Fruit fly (Drosophila melanogaster) whole organism, embryonic: ENCODE measurements around the gene CG4972.

Experiments
- Antp ChIP-seq: fragments of 200-800 bp; sonication (Bioruptor generic); optimal IDR thresholded peaks from 3 replicates; lab custom pipeline; 2016; ENCODE audit warnings: missing biosample characterization, missing genetic modification characterization
- Atf6 ChIP-seq: fragments of 200-800 bp; sonication (Bioruptor generic); IDR thresholded peaks from 2 replicates; pipeline ENCODE4 v1.3.6; 2022; ENCODE audit warnings: missing biosample characterization, missing genetic modification characterization
- C15 ChIP-seq: fragments of 200-800 bp; sonication (Bioruptor generic); IDR thresholded peaks from 3 replicates; pipeline ENCODE4 v1.3.6; 2022; ENCODE audit warnings: missing biosample characterization, missing genetic modification characterization
- CG10274 ChIP-seq: fragments of 200-800 bp; sonication (Bioruptor generic); optimal IDR thresholded peaks from 3 replicates; lab custom pipeline; 2017; ENCODE audit warnings: missing biosample characterization, mild to moderate bottlenecking, missing genetic modification characterization
- CG10462 ChIP-seq: fragments of 200-800 bp; sonication (Bioruptor generic); optimal IDR thresholded peaks from 2 replicates; lab custom pipeline; 2016; ENCODE audit warnings: missing biosample characterization, missing genetic modification characterization
- CG10565 ChIP-seq: fragments of 200-800 bp; sonication (Bioruptor generic); optimal IDR thresholded peaks from 3 replicates; lab custom pipeline; 2016; ENCODE audit warnings: missing biosample characterization, mild to moderate bottlenecking, missing genetic modification characterization
- CG10654 ChIP-seq: fragments of 200-800 bp; sonication (Bioruptor generic); optimal IDR thresholded peaks from 2 replicates; lab custom pipeline; 2016; ENCODE audit warnings: missing biosample characterization, missing genetic modification characterization
- CG13296 ChIP-seq: fragments of 200-800 bp; sonication (Bioruptor generic); optimal IDR thresholded peaks from 3 replicates; lab custom pipeline; 2018; ENCODE audit warnings: missing biosample characterization, mild to moderate bottlenecking, missing genetic modification characterization
- CG15601 ChIP-seq: fragments of 200-800 bp; sonication (Bioruptor generic); optimal IDR thresholded peaks from 3 replicates; lab custom pipeline; 2019; ENCODE audit warnings: missing biosample characterization, mild to moderate bottlenecking, missing genetic modification characterization, moderate library complexity
- CG17568 ChIP-seq: fragments of 200-800 bp; sonication (Bioruptor generic); optimal IDR thresholded peaks from 2 replicates; lab custom pipeline; 2018; ENCODE audit warnings: missing biosample characterization, mild to moderate bottlenecking, missing genetic modification characterization, moderate library complexity
- CG1832 ChIP-seq: fragments of 200-800 bp; sonication (Bioruptor generic); optimal IDR thresholded peaks from 2 replicates; lab custom pipeline; 2017; ENCODE audit warnings: missing biosample characterization, mild to moderate bottlenecking, missing genetic modification characterization, inconsistent platforms
- CG18476 ChIP-seq: fragments of 200-800 bp; sonication (Bioruptor generic); optimal IDR thresholded peaks from 2 replicates; lab custom pipeline; 2016; ENCODE audit warnings: missing biosample characterization, mild to moderate bottlenecking, missing genetic modification characterization
- CG18599 ChIP-seq: fragments of 200-800 bp; sonication (Bioruptor generic); optimal IDR thresholded peaks from 3 replicates; lab custom pipeline; 2017; ENCODE audit warnings: missing biosample characterization, missing genetic modification characterization, mild to moderate bottlenecking, moderate library complexity, missing genetic modification reagents
- CG18764 ChIP-seq: fragments of 200-800 bp; sonication (Bioruptor generic); optimal IDR thresholded peaks from 3 replicates; lab custom pipeline; 2016; ENCODE audit warnings: missing biosample characterization, missing genetic modification characterization
- CG2129 ChIP-seq: fragments of 200-800 bp; sonication (Bioruptor generic); IDR thresholded peaks from 2 replicates; pipeline ENCODE4 v1.3.6; 2022; ENCODE audit warnings: missing biosample characterization, missing genetic modification characterization; ENCODE audit not compliant: partially characterized antibody
- CG30403 ChIP-seq: fragments of 200-800 bp; sonication (Bioruptor generic); optimal IDR thresholded peaks from 3 replicates; lab custom pipeline; 2016; ENCODE audit warnings: missing biosample characterization, missing genetic modification characterization
- CG32532 ChIP-seq: fragments of 200-800 bp; sonication (Bioruptor generic); IDR thresholded peaks from 2 replicates; pipeline ENCODE4 v1.3.6; 2022; ENCODE audit warnings: missing biosample characterization, missing genetic modification characterization
- CG34422 ChIP-seq: fragments of 200-800 bp; sonication (Bioruptor generic); IDR thresholded peaks from 3 replicates; pipeline ENCODE4 v1.3.6; 2022; ENCODE audit warnings: missing biosample characterization, missing genetic modification characterization
- CG4854 ChIP-seq: fragments of 200-800 bp; sonication (Bioruptor generic); optimal IDR thresholded peaks from 2 replicates; lab custom pipeline; 2016; ENCODE audit warnings: missing biosample characterization, missing genetic modification characterization, inconsistent platforms
- CG6689 ChIP-seq: fragments of 200-800 bp; sonication (Bioruptor generic); IDR thresholded peaks from 2 replicates; pipeline ENCODE4 v1.3.6; 2022; ENCODE audit warnings: missing biosample characterization, missing genetic modification characterization
- CG6765 ChIP-seq: fragments of 200-800 bp; sonication (Bioruptor generic); optimal IDR thresholded peaks from 3 replicates; lab custom pipeline; 2017; ENCODE audit warnings: missing biosample characterization, mild to moderate bottlenecking, missing genetic modification characterization
- CG7357 ChIP-seq: fragments of 200-800 bp; sonication (Bioruptor generic); IDR thresholded peaks from 3 replicates; pipeline ENCODE4 v1.3.6; 2022; ENCODE audit warnings: missing biosample characterization, missing genetic modification characterization
- CG8765 ChIP-seq: fragments of 200-800 bp; sonication (Bioruptor generic); IDR thresholded peaks from 2 replicates; pipeline ENCODE4 v1.3.6; 2022; ENCODE audit warnings: missing biosample characterization, missing genetic modification characterization
- CG9609 ChIP-seq: fragments of 200-800 bp; sonication (Bioruptor generic); optimal IDR thresholded peaks from 3 replicates; lab custom pipeline; 2016; ENCODE audit warnings: missing biosample characterization, missing genetic modification characterization
- CG9797 ChIP-seq: fragments of 200-800 bp; sonication (Bioruptor generic); optimal IDR thresholded peaks from 3 replicates; lab custom pipeline; 2018; ENCODE audit warnings: missing biosample characterization, mild to moderate bottlenecking, missing genetic modification characterization
- CHES-1-like ChIP-seq: fragments of 200-800 bp; sonication (Bioruptor generic); optimal IDR thresholded peaks from 2 replicates; lab custom pipeline; 2016; ENCODE audit warnings: missing biosample characterization, missing genetic modification characterization
- Dll ChIP-seq: fragments of 200-800 bp; sonication (Bioruptor generic); IDR thresholded peaks from 4 replicates; pipeline ENCODE4 v1.3.6; 2022; ENCODE audit warnings: missing biosample characterization, missing genetic modification characterization; ENCODE audit not compliant: partially characterized antibody
- Drgx ChIP-seq: fragments of 200-800 bp; sonication (Bioruptor generic); IDR thresholded peaks from 2 replicates; pipeline ENCODE4 v1.3.6; 2022; ENCODE audit warnings: missing biosample characterization, missing genetic modification characterization
- E2f2 ChIP-seq: fragments of 200-800 bp; sonication (Bioruptor generic); IDR thresholded peaks from 2 replicates; pipeline ENCODE4 v1.3.6; 2022; ENCODE audit warnings: missing biosample characterization, missing genetic modification characterization
- Ets65A ChIP-seq: fragments of 200-800 bp; sonication (Bioruptor generic); peaks from one replicate; lab custom pipeline; 2016; ENCODE audit warnings: missing biosample characterization, missing genetic modification characterization
- Hand ChIP-seq: fragments of 200-800 bp; sonication (Bioruptor generic); optimal IDR thresholded peaks from 2 replicates; lab custom pipeline; 2017; ENCODE audit warnings: mild to moderate bottlenecking, missing biosample characterization, missing genetic modification reagents, missing genetic modification characterization
- HmgZ ChIP-seq: fragments of 200-800 bp; sonication (Bioruptor generic); optimal IDR thresholded peaks from 2 replicates; lab custom pipeline; 2018; ENCODE audit warnings: missing biosample characterization, mild to moderate bottlenecking, missing genetic modification characterization
- Med ChIP-seq: fragments of 200-800 bp; sonication (Bioruptor generic); peaks from one replicate; lab custom pipeline; 2016; ENCODE audit warnings: missing biosample characterization, missing genetic modification characterization, mild to moderate bottlenecking, inconsistent platforms, moderate library complexity
- Myb ChIP-seq: fragments of 200-800 bp; sonication (Bioruptor generic); optimal IDR thresholded peaks from 2 replicates; lab custom pipeline; 2016; ENCODE audit warnings: missing biosample characterization, missing genetic modification characterization
- Sin3A ChIP-seq: fragments of >200 bp; optimal IDR thresholded peaks from 2 replicates; lab custom pipeline; 2018
- Sox100B ChIP-seq: fragments of 200-800 bp; sonication (Bioruptor generic); optimal IDR thresholded peaks from 3 replicates; lab custom pipeline; 2018; ENCODE audit warnings: missing biosample characterization, mild to moderate bottlenecking, missing genetic modification characterization
- amos ChIP-seq: fragments of 200-800 bp; sonication (Bioruptor generic); IDR thresholded peaks from 2 replicates; pipeline ENCODE4 v1.3.6; 2022; ENCODE audit warnings: missing biosample characterization, missing genetic modification characterization; ENCODE audit not compliant: partially characterized antibody
- btn ChIP-seq: fragments of 200-800 bp; sonication (Bioruptor generic); optimal IDR thresholded peaks from 2 replicates; lab custom pipeline; 2016; ENCODE audit warnings: missing biosample characterization, missing genetic modification characterization
- crc ChIP-seq: fragments of 200-800 bp; sonication (Bioruptor generic); optimal IDR thresholded peaks from 2 replicates; lab custom pipeline; 2016; ENCODE audit warnings: missing biosample characterization, missing genetic modification characterization
- dati ChIP-seq: fragments of 200-800 bp; sonication (Bioruptor generic); IDR thresholded peaks from 2 replicates; pipeline ENCODE4 v1.3.6; 2022; ENCODE audit warnings: missing biosample characterization, missing genetic modification characterization
- dmrt99B ChIP-seq: fragments of 200-800 bp; sonication (Bioruptor generic); optimal IDR thresholded peaks from 2 replicates; lab custom pipeline; 2018; ENCODE audit warnings: missing biosample characterization, mild to moderate bottlenecking, missing genetic modification characterization, moderate library complexity
- jing ChIP-seq: fragments of 200-800 bp; sonication (Bioruptor generic); optimal IDR thresholded peaks from 2 replicates; lab custom pipeline; 2018; ENCODE audit warnings: missing biosample characterization, mild to moderate bottlenecking, missing genetic modification characterization
- phol ChIP-seq: fragments of 200-800 bp; sonication (Bioruptor generic); optimal IDR thresholded peaks from 3 replicates; lab custom pipeline; 2018; ENCODE audit warnings: missing biosample characterization, mild to moderate bottlenecking, missing genetic modification characterization, moderate library complexity
- pita ChIP-seq: fragments of 200-800 bp; sonication (Bioruptor generic); optimal IDR thresholded peaks from 2 replicates; lab custom pipeline; 2017; ENCODE audit warnings: missing biosample characterization, mild to moderate bottlenecking, missing genetic modification characterization
- sisA ChIP-seq: fragments of 200-800 bp; sonication (Bioruptor generic); IDR thresholded peaks from 2 replicates; pipeline ENCODE4 v1.3.6; 2022; ENCODE audit warnings: missing biosample characterization, missing genetic modification characterization
- slp2 ChIP-seq: fragments of 200-800 bp; sonication (Bioruptor generic); optimal IDR thresholded peaks from 2 replicates; lab custom pipeline; 2016; ENCODE audit warnings: missing biosample characterization, missing genetic modification characterization
- stc ChIP-seq: fragments of 200-800 bp; sonication (Bioruptor generic); IDR thresholded peaks from 2 replicates; pipeline ENCODE4 v1.3.6; 2022; ENCODE audit warnings: missing biosample characterization, missing genetic modification characterization
- sug ChIP-seq: fragments of 200-800 bp; optimal IDR thresholded peaks from 2 replicates; lab custom pipeline; 2019; ENCODE audit warnings: missing biosample characterization, mild to moderate bottlenecking, missing genetic modification characterization, moderate library complexity
- toy ChIP-seq: fragments of 200-800 bp; sonication (Bioruptor generic); IDR thresholded peaks from 2 replicates; pipeline ENCODE4 v1.3.6; 2022; ENCODE audit warnings: missing biosample characterization, missing genetic modification characterization
- zf30C ChIP-seq: fragments of 200-800 bp; sonication (Bioruptor generic); optimal IDR thresholded peaks from 3 replicates; lab custom pipeline; 2018; ENCODE audit warnings: missing biosample characterization, mild to moderate bottlenecking, missing genetic modification characterization

CG4972 gene

DNA sequence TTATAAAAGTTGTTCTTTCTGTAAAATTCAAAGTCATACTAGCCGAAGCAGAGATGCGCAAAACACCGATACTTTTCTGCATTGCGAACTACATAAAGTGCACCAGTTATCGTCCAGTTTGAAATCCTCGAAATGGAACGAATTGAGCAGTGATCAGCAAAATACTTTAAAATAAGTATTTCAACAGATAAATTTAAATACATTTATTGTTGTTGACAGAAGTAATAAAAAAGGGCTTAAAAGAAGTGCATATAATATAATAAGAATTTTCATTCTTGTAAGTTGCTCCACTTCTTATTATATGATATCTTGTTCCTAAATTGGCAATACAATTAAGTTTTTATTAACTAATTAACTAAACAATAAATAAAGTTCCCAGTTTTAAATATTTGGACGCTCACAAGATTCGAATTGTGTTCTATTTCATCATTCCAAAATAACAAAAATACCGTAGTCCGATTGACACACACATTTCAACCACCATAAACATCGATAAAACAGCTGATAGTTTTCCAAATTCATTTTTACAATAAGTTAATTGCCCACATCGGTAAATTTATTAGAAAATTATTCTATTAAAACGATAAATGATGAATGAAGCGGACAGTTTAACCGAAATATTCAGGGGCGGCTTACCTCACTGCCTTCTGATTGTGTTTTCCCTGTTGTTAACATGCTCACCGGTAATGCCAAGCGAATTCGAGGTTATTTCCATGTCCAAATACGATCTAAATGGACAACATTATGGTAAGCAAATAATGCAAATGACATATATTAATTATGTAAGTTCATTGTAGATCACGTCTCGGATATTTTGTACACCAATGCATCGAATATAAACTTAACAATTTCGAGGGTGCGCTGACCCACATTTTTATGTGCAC is at the start of gene CG4972, which contains the start of gene Usp14:
CG4972 (plus strand) TSS at position 466 of the 884 bp plus-strand sequence.
Usp14 (minus strand) TSS at position 70 of the 884 bp plus-strand sequence.
- no peak for TF ChIP-seq dmrt99B (tag; lab: Kevin White, UChicago)
- TF ChIP-seq CG17568 (GFP tag; lab: Kevin White, UChicago), result no peak
- 0 out of 3 replicates have a peak, but pooled peaks have one; percentile 15 for TF ChIP-seq CG34422 (GFP tag; lab: Robert Waterston, UW)
- no peak for TF ChIP-seq CG10654 (GFP tag; lab: Kevin White, UChicago)
- TF ChIP-seq stc (GFP tag; lab: Robert Waterston, UW), result no peak
- peak; percentile 11 for TF ChIP-seq CG15601 (tag; lab: Kevin White, UChicago)
- no peak for TF ChIP-seq crc (GFP tag; lab: Kevin White, UChicago)
- no peak for TF ChIP-seq CG9797 (GFP tag; lab: Kevin White, UChicago)
- no peak for TF ChIP-seq HmgZ (tag; lab: Kevin White, UChicago)
- TF ChIP-seq Ets65A (GFP tag; lab: Kevin White, UChicago), result peak; percentile 25
- TF ChIP-seq CG6689 (GFP tag; lab: Robert Waterston, UW), result no peak
- no peak for TF ChIP-seq Med (GFP tag; lab: Kevin White, UChicago)
- TF ChIP-seq Drgx (GFP tag; lab: Robert Waterston, UW), result no peak
- no peak for TF ChIP-seq btn (GFP tag; lab: Kevin White, UChicago)
- TF ChIP-seq CG32532, result no peak
- TF ChIP-seq CG4854 (GFP tag; lab: Kevin White, UChicago), result no peak
- no peak for TF ChIP-seq CG1832
- TF ChIP-seq Antp, result no peak
- no peak for TF ChIP-seq sisA (GFP tag; lab: Robert Waterston, UW)
- no peak for TF ChIP-seq CG8765 (GFP tag; lab: Robert Waterston, UW)
- peak; percentile 41 for TF ChIP-seq Myb (GFP tag; lab: Kevin White, UChicago)
- no peak for TF ChIP-seq CG18476
- no peak for TF ChIP-seq CHES-1-like (GFP tag; lab: Kevin White, UChicago)
- no peak for TF ChIP-seq pita (GFP tag; lab: Kevin White, UChicago)
- peak; percentile 53; the same call in 1 of the 2 replicates for TF ChIP-seq amos (GFP tag; lab: Robert Waterston, UW)
- TF ChIP-seq CG6765 (GFP tag; lab: Kevin White, UChicago), result no peak
- TF ChIP-seq CG10274 (GFP tag; lab: Kevin White, UChicago), result no peak
- no peak for TF ChIP-seq slp2 (GFP tag; lab: Kevin White, UChicago)
- peak; percentile 9 for TF ChIP-seq Sox100B
- TF ChIP-seq Sin3A (lab: Kevin White, UChicago), result no peak
- peak; percentile 45 for TF ChIP-seq CG30403
- no peak for TF ChIP-seq CG13296 (GFP tag; lab: Kevin White, UChicago)
- no peak for TF ChIP-seq CG10462 (GFP tag; lab: Kevin White, UChicago)
- TF ChIP-seq CG9609 (GFP tag; lab: Kevin White, UChicago), result no peak
- no peak for TF ChIP-seq CG10565 (GFP tag; lab: Kevin White, UChicago)
- no peak for TF ChIP-seq zf30C (GFP tag; lab: Kevin White, UChicago)
- no peak for TF ChIP-seq E2f2
- no peak for TF ChIP-seq CG18599 (GFP tag; lab: Kevin White, UChicago)
- no peak for TF ChIP-seq CG18764
- TF ChIP-seq Dll, result peak; percentile 52; the same call in 1 of the 4 replicates
- TF ChIP-seq dati, result no peak
- TF ChIP-seq CG2129, result no peak; the same call in 1 of the 2 replicates
- TF ChIP-seq C15 (GFP tag; lab: Robert Waterston, UW), result no peak
- no peak for TF ChIP-seq sug (tag; lab: Kevin White, UChicago)
- TF ChIP-seq toy (GFP tag; lab: Robert Waterston, UW), result no peak
- no peak for TF ChIP-seq Atf6 (GFP tag; lab: Robert Waterston, UW)
- no peak for TF ChIP-seq CG7357 (GFP tag; lab: Robert Waterston, UW)
- TF ChIP-seq Hand (GFP tag; lab: Kevin White, UChicago), result no peak
- TF ChIP-seq phol (tag; lab: Kevin White, UChicago), result peak; percentile 60
- TF ChIP-seq jing (GFP tag; lab: Kevin White, UChicago), result no peak
